Fruit fly (Drosophila melanogaster) whole organism, embryonic: Measurements from ENCODE around the gene CG33986.
A peak's percentile ranks its signal among the peaks of the same experiment; 100 is the strongest.

Experiments used
- B-H2 ChIP-seq: fragments of 200-800 bp; sonication (Bioruptor generic); optimal IDR thresholded peaks from 2 replicates; lab custom pipeline; 2018; ENCODE audit warnings: missing biosample characterization, mild to moderate bottlenecking, missing genetic modification characterization
- BtbVII ChIP-seq: fragments of 200-800 bp; sonication (Bioruptor generic); optimal IDR thresholded peaks from 3 replicates; lab custom pipeline; 2017; ENCODE audit warnings: missing biosample characterization, mild to moderate bottlenecking, missing genetic modification characterization
- CG11695 ChIP-seq: fragments of 200-800 bp; sonication (Bioruptor generic); IDR thresholded peaks from 3 replicates; pipeline ENCODE4 v1.3.6; 2022; ENCODE audit warnings: missing biosample characterization, missing genetic modification characterization
- CG12219 ChIP-seq: fragments of 200-800 bp; sonication (Bioruptor generic); optimal IDR thresholded peaks from 3 replicates; lab custom pipeline; 2018; ENCODE audit warnings: missing biosample characterization, mild to moderate bottlenecking, missing genetic modification characterization
- CG13424 ChIP-seq: fragments of 200-800 bp; sonication (Bioruptor generic); optimal IDR thresholded peaks from 2 replicates; lab custom pipeline; 2019; ENCODE audit warnings: missing biosample characterization, mild to moderate bottlenecking, missing genetic modification characterization, moderate library complexity
- CG14441 ChIP-seq: fragments of 200-800 bp; sonication (Bioruptor generic); IDR thresholded peaks from 2 replicates; pipeline ENCODE4 v1.3.6; 2022; ENCODE audit warnings: missing biosample characterization, missing genetic modification characterization
- CG15479 ChIP-seq: fragments of 200-800 bp; sonication (Bioruptor generic); optimal IDR thresholded peaks from 3 replicates; lab custom pipeline; 2019; ENCODE audit warnings: missing biosample characterization, mild to moderate bottlenecking, missing genetic modification characterization, moderate library complexity
- CG15601 ChIP-seq: fragments of 200-800 bp; sonication (Bioruptor generic); optimal IDR thresholded peaks from 3 replicates; lab custom pipeline; 2019; ENCODE audit warnings: missing biosample characterization, mild to moderate bottlenecking, missing genetic modification characterization, moderate library complexity
- CG18011 ChIP-seq: fragments of 200-800 bp; sonication (Bioruptor generic); optimal IDR thresholded peaks from 2 replicates; lab custom pipeline; 2017; ENCODE audit warnings: missing biosample characterization, missing genetic modification characterization, mild to moderate bottlenecking, moderate library complexity, missing genotype
- CG1832 ChIP-seq: fragments of 200-800 bp; sonication (Bioruptor generic); optimal IDR thresholded peaks from 2 replicates; lab custom pipeline; 2017; ENCODE audit warnings: missing biosample characterization, mild to moderate bottlenecking, missing genetic modification characterization, inconsistent platforms
- CG18599 ChIP-seq: fragments of 200-800 bp; sonication (Bioruptor generic); optimal IDR thresholded peaks from 3 replicates; lab custom pipeline; 2017; ENCODE audit warnings: missing biosample characterization, missing genetic modification characterization, mild to moderate bottlenecking, moderate library complexity, missing genetic modification reagents
- CG2712 ChIP-seq: fragments of 200-800 bp; optimal IDR thresholded peaks from 3 replicates; lab custom pipeline; 2019; ENCODE audit warnings: missing biosample characterization, mild to moderate bottlenecking, missing genetic modification characterization, moderate library complexity
- CG30403 ChIP-seq: fragments of 200-800 bp; sonication (Bioruptor generic); optimal IDR thresholded peaks from 3 replicates; lab custom pipeline; 2016; ENCODE audit warnings: missing biosample characterization, missing genetic modification characterization
- CG31441 ChIP-seq: fragments of 200-800 bp; sonication (Bioruptor generic); IDR thresholded peaks from 2 replicates; pipeline ENCODE4 v1.3.6; 2022; ENCODE audit warnings: missing biosample characterization, missing genetic modification characterization
- CG3407 ChIP-seq: fragments of 200-800 bp; sonication (Bioruptor generic); optimal IDR thresholded peaks from 2 replicates; lab custom pipeline; 2018; ENCODE audit warnings: missing biosample characterization, mild to moderate bottlenecking, missing genetic modification characterization
- CG34376 ChIP-seq: fragments of 200-800 bp; sonication (Bioruptor generic); optimal IDR thresholded peaks from 2 replicates; lab custom pipeline; 2018; ENCODE audit warnings: missing biosample characterization, mild to moderate bottlenecking, missing genetic modification characterization
- CG8290 ChIP-seq, 3 experiments: fragments of 200-800 bp; sonication (Bioruptor generic); optimal IDR thresholded peaks; 2 replicates each; lab custom pipeline; 2016 to 2019; ENCODE audit warnings: missing biosample characterization in 3 of 3, missing genetic modification characterization in 3 of 3, mild to moderate bottlenecking in 2 of 3, moderate library complexity in 1 of 3
- CG9215 ChIP-seq: fragments of 200-800 bp; sonication (Bioruptor generic); IDR thresholded peaks from 2 replicates; pipeline ENCODE4 v1.3.6; 2022; ENCODE audit warnings: missing biosample characterization, missing genetic modification characterization
- CG9876 ChIP-seq: fragments of 200-800 bp; sonication (Bioruptor generic); optimal IDR thresholded peaks from 2 replicates; lab custom pipeline; 2016; ENCODE audit warnings: missing biosample characterization, missing genetic modification characterization
- Deaf1 ChIP-seq: fragments of 200-800 bp; optimal IDR thresholded peaks from 3 replicates; lab custom pipeline; 2019; ENCODE audit warnings: missing biosample characterization, mild to moderate bottlenecking, missing genetic modification characterization, moderate library complexity
- H15 ChIP-seq: fragments of 200-800 bp; sonication (Bioruptor generic); IDR thresholded peaks from 3 replicates; pipeline ENCODE4 v1.3.6; 2022; ENCODE audit warnings: missing biosample characterization, missing genetic modification characterization
- HmgD ChIP-seq: fragments of 200-800 bp; sonication (Bioruptor generic); optimal IDR thresholded peaks from 3 replicates; lab custom pipeline; 2016; ENCODE audit warnings: missing biosample characterization, missing genetic modification characterization
- Kr ChIP-seq: fragments of 200-800 bp; sonication (Bioruptor generic); optimal IDR thresholded peaks from 2 replicates; lab custom pipeline; 2017; ENCODE audit warnings: missing biosample characterization, mild to moderate bottlenecking, missing genetic modification characterization
- Med ChIP-seq: fragments of 200-800 bp; sonication (Bioruptor generic); peaks from one replicate; lab custom pipeline; 2016; ENCODE audit warnings: missing biosample characterization, missing genetic modification characterization, mild to moderate bottlenecking, inconsistent platforms, moderate library complexity
- Mes4 ChIP-seq: fragments of 200-800 bp; sonication (Bioruptor generic); optimal IDR thresholded peaks from 2 replicates; lab custom pipeline; 2016; ENCODE audit warnings: missing biosample characterization, missing genetic modification characterization
- NC2β ChIP-seq: fragments of 200-800 bp; sonication (Bioruptor generic); optimal IDR thresholded peaks from 2 replicates; lab custom pipeline; 2016; ENCODE audit warnings: missing biosample characterization, missing genetic modification characterization
- Nf-YB ChIP-seq: fragments of 200-800 bp; sonication (Bioruptor generic); optimal IDR thresholded peaks from 3 replicates; lab custom pipeline; 2019; ENCODE audit warnings: missing biosample characterization, mild to moderate bottlenecking, missing genetic modification characterization, moderate library complexity
- Sry-β ChIP-seq: fragments of 200-800 bp; sonication (Bioruptor generic); optimal IDR thresholded peaks from 2 replicates; lab custom pipeline; 2018; ENCODE audit warnings: missing biosample characterization, mild to moderate bottlenecking, missing genetic modification characterization, moderate library complexity
- TFAM ChIP-seq: fragments of 200-800 bp; sonication (Bioruptor generic); optimal IDR thresholded peaks from 2 replicates; lab custom pipeline; 2017; ENCODE audit warnings: missing biosample characterization, missing genetic modification characterization, inconsistent platforms
- YL-1 ChIP-seq: fragments of 200-800 bp; sonication (Bioruptor generic); optimal IDR thresholded peaks from 3 replicates; lab custom pipeline; 2017; ENCODE audit warnings: missing biosample characterization, mild to moderate bottlenecking, missing genetic modification characterization
- chm ChIP-seq: fragments of 200-800 bp; sonication (Bioruptor generic); IDR thresholded peaks from 2 replicates; pipeline ENCODE4 v1.3.6; 2022; ENCODE audit warnings: missing biosample characterization, missing genetic modification characterization
- esg ChIP-seq: fragments of 200-800 bp; sonication (Bioruptor generic); conservative IDR thresholded peaks from 2 replicates; pipeline ENCODE4 v1.3.6; 2022; ENCODE audit warnings: missing biosample characterization, missing genetic modification characterization
- fd64A ChIP-seq: fragments of 200-800 bp; sonication (Bioruptor generic); optimal IDR thresholded peaks from 3 replicates; lab custom pipeline; 2018; ENCODE audit warnings: missing biosample characterization, mild to moderate bottlenecking, missing genetic modification characterization
- gce ChIP-seq: fragments of 200-800 bp; sonication (Bioruptor generic); IDR thresholded peaks from 3 replicates; pipeline ENCODE4 v1.3.6; 2022; ENCODE audit warnings: missing biosample characterization, missing genetic modification characterization
- gro ChIP-seq: fragments of 200-800 bp; sonication (Bioruptor generic); optimal IDR thresholded peaks from 2 replicates; lab custom pipeline; 2016; ENCODE audit warnings: missing biosample characterization, missing genetic modification characterization
- jigr1 ChIP-seq: fragments of 200-800 bp; sonication (Bioruptor generic); IDR thresholded peaks from 3 replicates; pipeline ENCODE4 v1.3.6; 2022; ENCODE audit warnings: missing biosample characterization, missing genetic modification characterization
- kay ChIP-seq: fragments of 200-800 bp; sonication (Bioruptor generic); optimal IDR thresholded peaks from 2 replicates; lab custom pipeline; 2016; ENCODE audit warnings: missing biosample characterization, missing genetic modification characterization
- nau ChIP-seq: fragments of 200-800 bp; sonication (Bioruptor generic); optimal IDR thresholded peaks from 3 replicates; lab custom pipeline; 2017; ENCODE audit warnings: missing biosample characterization, mild to moderate bottlenecking, missing genetic modification characterization, missing genetic modification reagents
- otp ChIP-seq: fragments of 200-800 bp; sonication (Bioruptor generic); IDR thresholded peaks from 3 replicates; pipeline ENCODE4, ENCODE4 v1.3.6; 2022; ENCODE audit warnings: missing biosample characterization, missing genetic modification characterization
- pan ChIP-seq, 4 experiments: fragments of >200 bp in 3 of 4; fragments of 200-800 bp in 1 of 4; sonication (Bioruptor generic) in 1 of 4; optimal IDR thresholded peaks in 3 of 4; IDR thresholded peaks in 1 of 4; 2 replicates each; pipeline versions ENCODE4 v1.3.6 to Lab custom; 2017 to 2022; ENCODE audit warnings: missing biosample characterization in 2 of 4, missing genetic modification characterization in 2 of 4, mixed read lengths in 1 of 4
- peb ChIP-seq: fragments of 200-800 bp; sonication (Bioruptor generic); IDR thresholded peaks from 2 replicates; pipeline ENCODE4 v1.3.6; 2022; ENCODE audit warnings: missing biosample characterization, missing genetic modification characterization
- pnt ChIP-seq: fragments of 200-800 bp; sonication (Bioruptor generic); optimal IDR thresholded peaks from 3 replicates; lab custom pipeline; 2016; ENCODE audit warnings: missing biosample characterization, missing genetic modification characterization
- sens ChIP-seq: fragments of 200-800 bp; sonication (Bioruptor generic); peaks from one replicate; lab custom pipeline; 2016; ENCODE audit warnings: missing biosample characterization, missing genetic modification characterization
- shn ChIP-seq: fragments of 200-800 bp; sonication (Bioruptor generic); optimal IDR thresholded peaks from 3 replicates; lab custom pipeline; 2016; ENCODE audit warnings: missing biosample characterization, missing genetic modification characterization
- sr ChIP-seq: fragments of 200-800 bp; sonication (Bioruptor generic); IDR thresholded peaks from 3 replicates; pipeline ENCODE4 v1.3.6; 2022; ENCODE audit warnings: missing biosample characterization, missing genetic modification characterization
- ssp ChIP-seq: fragments of 200-800 bp; sonication (Bioruptor generic); IDR thresholded peaks from 2 replicates; pipeline ENCODE4 v1.3.6; 2022; ENCODE audit warnings: missing biosample characterization, missing genetic modification characterization
- tup ChIP-seq: fragments of 200-800 bp; sonication (Bioruptor generic); optimal IDR thresholded peaks from 2 replicates; lab custom pipeline; 2016; ENCODE audit warnings: missing biosample characterization, mild to moderate bottlenecking, missing genetic modification characterization, moderate library complexity
- zf30C ChIP-seq: fragments of 200-800 bp; sonication (Bioruptor generic); optimal IDR thresholded peaks from 3 replicates; lab custom pipeline; 2018; ENCODE audit warnings: missing biosample characterization, mild to moderate bottlenecking, missing genetic modification characterization

CG33986 gene

dm6 chr3L:15498745-15499144, 26.3 kb downstream of the CG33986 start, which contains the start of gene CG7275 (continued):
- no peak for TF ChIP-seq Nf-YB (GFP tag; lab: Kevin White, UChicago)
- no peak for TF ChIP-seq CG9876 (GFP tag; lab: Kevin White, UChicago)
- TF ChIP-seq tup (GFP tag; lab: Kevin White, UChicago): no peak
- peak; percentile 7 for TF ChIP-seq nau (GFP tag; lab: Kevin White, UChicago)
- no peak for TF ChIP-seq CG11695 (GFP tag; lab: Robert Waterston, UW)
- TF ChIP-seq Mes4 (GFP tag; lab: Kevin White, UChicago): no peak
- no peak for TF ChIP-seq esg (GFP tag; lab: Robert Waterston, UW)
- no peak for TF ChIP-seq CG14441 (GFP tag; lab: Robert Waterston, UW)
- TF ChIP-seq HmgD (GFP tag; lab: Kevin White, UChicago): no peak
- TF ChIP-seq gro: peak; percentile 17
- no peak for TF ChIP-seq ssp (GFP tag; lab: Robert Waterston, UW)
- no peak for TF ChIP-seq NC2β
- no peak for TF ChIP-seq Kr
- peak; percentile 71 for TF ChIP-seq YL-1 (GFP tag; lab: Kevin White, UChicago)
- TF ChIP-seq gce (GFP tag; lab: Robert Waterston, UW): no peak
- TF ChIP-seq CG9215 (GFP tag; lab: Robert Waterston, UW): no peak
- TF ChIP-seq BtbVII: no peak
- TF ChIP-seq TFAM: no peak
- TF ChIP-seq sr (GFP tag; lab: Robert Waterston, UW): no peak
- no peak for TF ChIP-seq CG15479 (GFP tag; lab: Kevin White, UChicago)
- TF ChIP-seq otp (GFP tag; lab: Robert Waterston, UW): no peak
- no peak for TF ChIP-seq CG8290 (GFP tag; optimal IDR thresholded peaks at IDR 0.05; lab: Kevin White, UChicago)
- TF ChIP-seq CG8290 (tag; optimal IDR thresholded peaks at IDR 0.05; lab: Kevin White, UChicago): peak in 1 of 2 experiments; percentile 47
- no peak for TF ChIP-seq Sry-β (GFP tag; lab: Kevin White, UChicago)
- peak; percentile 85 for TF ChIP-seq Med (GFP tag; lab: Kevin White, UChicago)
- TF ChIP-seq CG13424 (tag; lab: Kevin White, UChicago): peak; percentile 33
- TF ChIP-seq sens (GFP tag; lab: Kevin White, UChicago): peak; percentile 43
- TF ChIP-seq peb (GFP tag; lab: Robert Waterston, UW): no peak
- no peak for TF ChIP-seq kay (GFP tag; lab: Kevin White, UChicago)
- TF ChIP-seq CG18599: no peak
- TF ChIP-seq shn (GFP tag; lab: Kevin White, UChicago): no peak
- no peak for TF ChIP-seq CG12219 (GFP tag; lab: Kevin White, UChicago)
- TF ChIP-seq jigr1 (GFP tag; lab: Robert Waterston, UW): no peak
- no peak for TF ChIP-seq chm (GFP tag; lab: Robert Waterston, UW)
- peak; percentile 2 for TF ChIP-seq CG2712 (tag; lab: Kevin White, UChicago)

- TF ChIP-seq CG34376: no peak
- no peak for TF ChIP-seq Deaf1 (tag; lab: Kevin White, UChicago)
- TF ChIP-seq CG31441 (GFP tag; lab: Robert Waterston, UW): no peak
- TF ChIP-seq esg (GFP tag; lab: Robert Waterston, UW): no peak
- TF ChIP-seq Med (GFP tag; lab: Kevin White, UChicago): no peak
Observed at dm6 chr3L:15497902-15498301, 27.2 kb downstream of the CG33986 start, which contains the start of gene CG7276. TSS of gene CG7276 (plus strand) at chr3L:15498202.

dm6 chr3L:15496274-15496673, 28.8 kb downstream of the CG33986 start, which contains the start of gene CG13455:
TSS of gene CG13455 (plus strand) at chr3L:15496574.
- no peak for TF ChIP-seq fd64A (GFP tag; lab: Kevin White, UChicago)
- TF ChIP-seq CG34376: no peak
- TF ChIP-seq pnt: no peak
- no peak for TF ChIP-seq zf30C (GFP tag; lab: Kevin White, UChicago)
- TF ChIP-seq CG3407 (GFP tag; lab: Kevin White, UChicago): no peak
- TF ChIP-seq CG1832 (GFP tag; lab: Kevin White, UChicago): no peak
- no peak for TF ChIP-seq CG30403
- TF ChIP-seq pan (optimal IDR thresholded peaks at IDR 0.05; lab: Kevin White, UChicago): no peak
- no peak for TF ChIP-seq pan (GFP tag; optimal IDR thresholded peaks at IDR 0.05 in 1 of 2, IDR thresholded peaks at IDR 0.05 in 1 of 2)
- no peak for TF ChIP-seq B-H2 (GFP tag; lab: Kevin White, UChicago)
- no peak for TF ChIP-seq CG18011 (GFP tag; lab: Kevin White, UChicago)
- no peak for TF ChIP-seq H15
- TF ChIP-seq CG15601 (tag; lab: Kevin White, UChicago): no peak
